Worm (Caenorhabditis elegans): ENCODE measurements around the gene T05C12.4.

The T05C12.4 gene

DNA sequence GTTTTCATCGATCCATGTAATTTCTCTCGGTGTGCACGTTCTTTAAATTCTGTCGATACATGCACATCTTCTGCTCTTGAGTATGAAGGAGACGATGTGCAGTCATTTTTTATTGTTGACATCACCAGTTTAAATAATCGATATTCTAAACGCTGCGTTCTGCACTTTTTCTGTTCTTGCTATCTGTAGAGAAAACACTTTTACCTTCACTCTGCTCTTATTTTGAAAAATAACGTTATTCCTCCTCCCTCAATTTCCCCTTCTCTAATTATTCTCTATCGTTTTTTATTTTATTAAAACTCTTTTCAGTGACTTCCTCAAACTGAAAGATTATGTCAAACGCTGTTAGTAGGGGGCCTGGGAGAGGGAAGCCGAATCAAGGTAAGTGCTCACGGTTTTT, 36.7 kb upstream of the T05C12.4 start, which contains the start of gene ifg-1:
ifg-1 (plus strand) TSS at position 301 of the 400 bp plus-strand sequence.
- TF ChIP-seq nhr-77 (tag; optimal IDR thresholded peaks at IDR 0.05) (no peak), egl-27 (tag; optimal IDR thresholded peaks at IDR 0.05) (no peak), blmp-1 (tag; optimal IDR thresholded peaks at IDR 0.05) (no peak), sox-4 (tag; optimal IDR thresholded peaks at IDR 0.05) (no peak), isw-1 (GFP tag; IDR thresholded peaks at IDR 0.05) (no peak), efl-1 (optimal IDR thresholded peaks at IDR 0.05) (no peak), efl-1 (GFP tag; optimal IDR thresholded peaks at IDR 0.05 in 1 of 2) (no peak), elt-2 (tag; optimal IDR thresholded peaks at IDR 0.05) (no peak), pqm-1 (tag; optimal IDR thresholded peaks at IDR 0.05) (no peak), ceh-88 (GFP tag; IDR thresholded peaks at IDR 0.05) (no peak), nhr-85 (tag) (no peak), C34B4.2 (tag; optimal IDR thresholded peaks at IDR 0.05) (no peak), nhr-11 (tag; optimal IDR thresholded peaks at IDR 0.05) (no peak), aha-1 (tag; optimal IDR thresholded peaks at IDR 0.05) (no peak), hlh-4 (tag; optimal IDR thresholded peaks at IDR 0.05) (no peak), snpc-4 (tag; optimal IDR thresholded peaks at IDR 0.05) (no peak), ztf-11 (tag; optimal IDR thresholded peaks at IDR 0.05) (no peak), ceh-63 (GFP tag; optimal IDR thresholded peaks at IDR 0.05) (no peak), C04F5.9 (tag; optimal IDR thresholded peaks at IDR 0.05) (no peak), ceh-8 (GFP tag; optimal IDR thresholded peaks at IDR 0.05) (no peak)

- TF ChIP-seq unc-130 (tag; optimal IDR thresholded peaks at IDR 0.05) (no peak), jun-1 (tag; optimal IDR thresholded peaks at IDR 0.05) (peak; percentile 8), unc-86 (tag; optimal IDR thresholded peaks at IDR 0.05) (no peak), hpl-2 (GFP tag; optimal IDR thresholded peaks at IDR 0.05) (no peak), snpc-4 (tag; optimal IDR thresholded peaks at IDR 0.05) (no peak), elt-3 (tag; optimal IDR thresholded peaks at IDR 0.05) (peak in 2 of 6 experiments; percentile 2 to 17), mep-1 (tag; optimal IDR thresholded peaks at IDR 0.05) (peak; percentile 48), egl-27 (tag; optimal IDR thresholded peaks at IDR 0.05) (no peak), F16B12.6 (tag; optimal IDR thresholded peaks at IDR 0.05) (no peak), vab-15 (tag; optimal IDR thresholded peaks at IDR 0.05) (no peak), swsn-7 (tag; optimal IDR thresholded peaks at IDR 0.05) (peak; percentile 32), hlh-4 (tag; optimal IDR thresholded peaks at IDR 0.05) (no peak), isw-1 (GFP tag; IDR thresholded peaks at IDR 0.05) (peak; percentile 44), skn-1 (tag; optimal IDR thresholded peaks at IDR 0.05) (peak; percentile 1), C04F5.9 (tag; optimal IDR thresholded peaks at IDR 0.05) (peak; percentile 44), lin-39 (tag; optimal IDR thresholded peaks at IDR 0.05) (no peak), lsy-2 (tag; optimal IDR thresholded peaks at IDR 0.05) (peak; percentile 66 to 77), blmp-1 (tag; optimal IDR thresholded peaks at IDR 0.05) (peak; percentile 64), dpl-1 (GFP tag; optimal IDR thresholded peaks at IDR 0.05) (peak; percentile 18 to 58 (median 42)), rnt-1 (tag; optimal IDR thresholded peaks at IDR 0.05) (peak; percentile 43), grh-1 (GFP tag; IDR thresholded peaks at IDR 0.05) (no peak), lin-14 (GFP tag; optimal IDR thresholded peaks at IDR 0.05) (peak; percentile 68), lin-35 (GFP tag; optimal IDR thresholded peaks at IDR 0.05) (peak; percentile 47 to 63), zag-1 (tag; optimal IDR thresholded peaks at IDR 0.05) (no peak), nhr-20 (tag; optimal IDR thresholded peaks at IDR 0.05) (peak; percentile 27), nhr-85 (tag) (peak; percentile 67), ets-5 (GFP tag; IDR thresholded peaks at IDR 0.05) (no peak), ztf-4 (tag; optimal IDR thresholded peaks at IDR 0.05) (no peak), ceh-8 (GFP tag; optimal IDR thresholded peaks at IDR 0.05) (no peak), nhr-77 (tag; optimal IDR thresholded peaks at IDR 0.05) (peak; percentile 25), C16A3.4 (tag; optimal IDR thresholded peaks at IDR 0.05) (peak; percentile 35), nhr-19 (GFP tag; conservative IDR thresholded peaks at IDR 0.05) (no peak), sox-4 (tag; optimal IDR thresholded peaks at IDR 0.05) (no peak), efl-1 (optimal IDR thresholded peaks at IDR 0.05) (peak; percentile 65), efl-1 (GFP tag; optimal IDR thresholded peaks at IDR 0.05 in 1 of 2) (peak; percentile 54 to 91), tbx-2 (tag; optimal IDR thresholded peaks at IDR 0.05) (peak; percentile 28), fos-1 (tag; optimal IDR thresholded peaks at IDR 0.05) (no peak), ztf-11 (tag; optimal IDR thresholded peaks at IDR 0.05) (no peak), snu-23 (GFP tag; optimal IDR thresholded peaks at IDR 0.05) (peak; percentile 64), fkh-8 (tag; optimal IDR thresholded peaks at IDR 0.05) (peak; percentile 19), mdl-1 (tag; optimal IDR thresholded peaks at IDR 0.05) (peak in 1 of 2 experiments; percentile 39), nhr-12 (tag; optimal IDR thresholded peaks at IDR 0.05) (no peak), lin-15B (tag; optimal IDR thresholded peaks at IDR 0.05) (peak; percentile 2), egl-13 (tag; optimal IDR thresholded peaks at IDR 0.05) (peak; percentile 14)
These were observed 36.3 kb upstream of the T05C12.4 start, which contains the start of gene M110.3 for ce11 chrII:8216433-8216832. Gene M110.3, minus strand, starts transcription at chrII:8216616.

Measured in whole organism, L1 larva.